Worm (Caenorhabditis elegans): Measurements from ENCODE around the gene T16G12.6.

Gene T16G12.6

DNA sequence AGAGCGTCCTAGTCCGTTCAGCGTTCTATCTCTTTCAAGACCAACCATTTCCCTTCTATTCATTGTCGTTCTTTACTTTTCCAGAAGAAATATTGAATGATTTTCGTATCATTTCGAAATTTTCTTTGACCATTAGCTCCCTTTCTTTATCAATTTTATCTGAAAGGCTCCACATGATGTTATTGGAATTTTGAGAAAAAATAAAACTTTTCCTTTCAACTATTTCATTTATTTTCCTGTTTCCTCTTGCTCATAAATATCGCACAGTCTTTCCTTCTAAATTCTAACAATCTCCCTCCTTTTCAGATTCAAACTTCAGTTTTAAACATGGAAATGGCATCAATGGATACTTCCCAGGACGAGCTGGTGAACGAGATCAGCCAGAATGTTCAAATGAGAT is 11.9 kb upstream of the T16G12.6 start, which contains the start of gene T16G12.4:
T16G12.4 (plus strand) TSS at position 301 of the 400 bp plus-strand sequence.
- TF ChIP-seq T23F11.4 (GFP tag; optimal IDR thresholded peaks at IDR 0.05) (no peak), pag-3 (tag; optimal IDR thresholded peaks at IDR 0.05; ENCODE audit: borderline replicate concordance) (no peak), ceh-2 (tag; optimal IDR thresholded peaks at IDR 0.05) (no peak), sox-2 (GFP tag; IDR thresholded peaks at IDR 0.05) (no peak), K02D7.2 (tag; optimal IDR thresholded peaks at IDR 0.05) (no peak), pha-2 (tag; optimal IDR thresholded peaks at IDR 0.05) (no peak), fkh-10 (GFP tag; optimal IDR thresholded peaks at IDR 0.05) (no peak), unc-86 (tag; optimal IDR thresholded peaks at IDR 0.05) (no peak), pat-9 (tag; optimal IDR thresholded peaks at IDR 0.05) (no peak), hlh-15 (tag; optimal IDR thresholded peaks at IDR 0.05) (no peak), F13H6.1 (tag; optimal IDR thresholded peaks at IDR 0.05) (no peak), npax-4 (tag; optimal IDR thresholded peaks at IDR 0.05) (no peak), fax-1 (tag; optimal IDR thresholded peaks at IDR 0.05) (no peak), ceh-24 (tag; optimal IDR thresholded peaks at IDR 0.05) (no peak), syd-9 (tag; optimal IDR thresholded peaks at IDR 0.05) (no peak), fkh-6 (tag; optimal IDR thresholded peaks at IDR 0.05) (no peak)

DNA sequence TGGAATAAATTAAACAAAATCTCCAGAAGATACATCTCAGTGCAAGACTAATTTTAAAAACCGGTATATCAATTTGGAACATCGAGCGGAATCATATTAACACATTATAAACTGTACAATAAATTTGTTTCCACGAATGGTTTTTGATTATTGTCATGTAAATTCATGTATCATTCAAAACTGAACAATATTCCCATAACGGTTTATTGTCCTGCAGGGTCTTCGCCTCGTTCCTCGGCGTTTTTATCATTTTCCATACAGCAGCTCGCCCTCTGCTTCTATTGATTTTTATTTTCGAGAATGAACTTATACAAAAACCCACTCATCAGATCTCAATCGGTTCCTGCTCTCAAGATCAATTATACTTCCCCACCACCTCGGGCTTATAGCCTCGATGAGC is 10.4 kb upstream of the T16G12.6 start, which contains the start of gene T16G12.8:
T16G12.8 (plus strand) TSS at position 301 of the 400 bp plus-strand sequence.
- no peak for TF ChIP-seq lim-6 (tag; optimal IDR thresholded peaks at IDR 0.05)

DNA sequence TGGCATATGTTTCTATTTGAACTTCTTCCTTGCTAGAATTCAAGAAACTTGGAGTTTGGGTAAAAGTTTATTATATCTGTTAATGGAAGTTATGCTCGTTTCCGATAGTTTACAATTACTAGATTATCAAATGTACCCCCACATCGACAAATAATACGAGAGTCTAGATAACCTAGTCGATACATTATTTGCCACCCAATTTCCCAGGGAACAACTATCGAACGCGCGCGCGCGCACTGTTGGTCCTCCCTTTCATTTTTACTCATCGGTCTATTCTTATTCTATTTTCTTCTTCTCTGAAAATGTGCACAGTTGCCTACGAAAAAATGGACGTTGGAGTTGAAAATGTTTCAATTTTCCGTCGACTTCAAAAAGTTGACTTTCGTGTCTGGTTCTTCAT is 8.8 kb upstream of the T16G12.6 start, which contains the start of gene T16G12.13:
T16G12.13 (plus strand) TSS at position 293 of the 400 bp plus-strand sequence.
- TF ChIP-seq F13H6.1 (tag; optimal IDR thresholded peaks at IDR 0.05), result no peak

DNA sequence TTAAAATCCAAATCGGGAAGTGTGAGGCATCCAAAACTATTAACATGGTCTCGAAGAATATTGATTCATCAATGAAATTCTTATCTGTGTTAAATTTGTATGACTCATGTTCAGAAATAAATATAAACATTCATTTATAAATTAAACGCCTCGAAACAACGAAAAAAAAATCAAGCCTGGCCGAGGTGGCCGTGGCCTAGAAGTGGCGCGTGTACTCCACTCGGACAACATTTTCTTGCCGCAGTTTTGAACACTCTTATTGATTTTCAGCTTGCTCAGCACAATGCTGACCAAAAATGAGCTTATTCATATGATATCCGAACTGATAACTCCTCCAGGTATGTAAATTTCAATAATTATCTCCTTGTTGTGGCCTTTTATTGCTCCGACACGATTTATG is 5.2 kb upstream of the T16G12.6 start, which contains the start of gene ekl-6:
ekl-6 (plus strand) TSS at position 265 of the 400 bp plus-strand sequence.
- TF ChIP-seq C38D4.7 (GFP tag; optimal IDR thresholded peaks at IDR 0.05) (no peak), che-1 (tag; optimal IDR thresholded peaks at IDR 0.05) (no peak), ceh-30 (tag; optimal IDR thresholded peaks at IDR 0.05) (no peak), ztf-16 (tag; optimal IDR thresholded peaks at IDR 0.05) (no peak), nhr-11 (tag; optimal IDR thresholded peaks at IDR 0.05) (no peak), unc-3 (GFP tag; conservative IDR thresholded peaks at IDR 0.05) (no peak), unc-3 (tag; optimal IDR thresholded peaks at IDR 0.05) (no peak), tbx-7 (tag; optimal IDR thresholded peaks at IDR 0.05) (peak; percentile 83), eyg-1 (tag; optimal IDR thresholded peaks at IDR 0.05) (no peak), ttx-3 (tag; optimal IDR thresholded peaks at IDR 0.05) (no peak), C08G9.2 (tag; optimal IDR thresholded peaks at IDR 0.05) (peak; percentile 84), ref-2 (tag; optimal IDR thresholded peaks at IDR 0.05) (peak; percentile 76), ceh-24 (tag; optimal IDR thresholded peaks at IDR 0.05) (no peak), hlh-8 (tag; optimal IDR thresholded peaks at IDR 0.05) (peak; percentile 61), ceh-22 (tag; optimal IDR thresholded peaks at IDR 0.05) (no peak), pag-3 (tag; optimal IDR thresholded peaks at IDR 0.05; ENCODE audit: borderline replicate concordance) (no peak), dve-1 (tag; optimal IDR thresholded peaks at IDR 0.05) (no peak), hlh-13 (GFP tag; optimal IDR thresholded peaks at IDR 0.05) (no peak), unc-55 (GFP tag; optimal IDR thresholded peaks at IDR 0.05) (no peak), lin-11 (tag; optimal IDR thresholded peaks at IDR 0.05) (no peak), ceh-9 (tag; optimal IDR thresholded peaks at IDR 0.05) (no peak), ahr-1 (tag; optimal IDR thresholded peaks at IDR 0.05) (no peak), fax-1 (tag; optimal IDR thresholded peaks at IDR 0.05) (peak; percentile 11), ceh-2 (tag; optimal IDR thresholded peaks at IDR 0.05) (peak; percentile 90), T23F11.4 (GFP tag; optimal IDR thresholded peaks at IDR 0.05) (no peak), pros-1 (tag; optimal IDR thresholded peaks at IDR 0.05) (no peak), K09A11.1 (tag; optimal IDR thresholded peaks at IDR 0.05; ENCODE audit: insufficient read depth) (no peak), elt-2 (tag; optimal IDR thresholded peaks at IDR 0.05) (peak; percentile 53), ceh-34 (tag; optimal IDR thresholded peaks at IDR 0.05) (no peak), unc-42 (tag; optimal IDR thresholded peaks at IDR 0.05) (no peak), hlh-15 (tag; optimal IDR thresholded peaks at IDR 0.05) (no peak), ets-4 (tag; optimal IDR thresholded peaks at IDR 0.05) (peak; percentile 74), ceh-19 (GFP tag; optimal IDR thresholded peaks at IDR 0.05) (no peak), K02D7.2 (tag; optimal IDR thresholded peaks at IDR 0.05) (no peak), hlh-30 (tag; optimal IDR thresholded peaks at IDR 0.05; ENCODE audit: insufficient read depth) (no peak), sox-4 (tag; optimal IDR thresholded peaks at IDR 0.05) (no peak)

Data from whole organism, late embryonic.